Worm (Caenorhabditis elegans) whole organism, early embryonic: ENCODE data around the gene C52G5.2.

Source experiments
- B0310.2 ChIP-seq: sonication (generic microtip); optimal IDR thresholded peaks from 2 replicates; lab custom pipeline; 2016; ENCODE audit warnings: mild to moderate bottlenecking, missing genetic modification characterization, missing compliant biosample characterization
- F13C5.2 ChIP-seq: sonication (generic microtip); optimal IDR thresholded peaks from 2 replicates; lab custom pipeline; 2017; ENCODE audit warnings: mild to moderate bottlenecking, missing genetic modification characterization, inconsistent platforms, missing compliant biosample characterization
- aly-1 ChIP-seq: sonication (generic microtip); optimal IDR thresholded peaks from 2 replicates; lab custom pipeline; 2016; ENCODE audit warnings: missing genetic modification characterization, missing compliant biosample characterization
- ama-1 ChIP-seq: fragments of 150-350 bp; optimal IDR thresholded peaks from 2 replicates; lab custom pipeline; 2014
- flt-1 ChIP-seq: fragments of 200-800 bp; sonication (Bioruptor generic); IDR thresholded peaks from 2 replicates; pipeline ENCODE4 v1.3.6; 2022; ENCODE audit warnings: missing genetic modification characterization, missing compliant biosample characterization
- hmg-4 ChIP-seq: fragments of 200-800 bp; sonication (Bioruptor generic); optimal IDR thresholded peaks from 2 replicates; lab custom pipeline; 2018; ENCODE audit warnings: mild to moderate bottlenecking, missing genetic modification characterization, missing compliant biosample characterization
- hnd-1 ChIP-seq: sonication (generic microtip); optimal IDR thresholded peaks from 2 replicates; lab custom pipeline; 2016; ENCODE audit warnings: missing genetic modification characterization, missing compliant biosample characterization
- tbx-11 ChIP-seq: fragments of 200-800 bp; sonication (Bioruptor generic); IDR thresholded peaks from 2 replicates; pipeline ENCODE4 v1.3.6; 2022; ENCODE audit warnings: missing genetic modification characterization, missing compliant biosample characterization

- no peak for TF ChIP-seq ama-1 (lab: Kevin White, UChicago)
- TF ChIP-seq aly-1: no peak
- TF ChIP-seq B0310.2 (tag; lab: Kevin White, UChicago): no peak
- TF ChIP-seq flt-1: no peak
- no peak for TF ChIP-seq F13C5.2 (tag; lab: Kevin White, UChicago)
- no peak for TF ChIP-seq tbx-11 (GFP tag; lab: Robert Waterston, UW)
- no peak for TF ChIP-seq hnd-1 (tag; lab: Kevin White, UChicago)
- TF ChIP-seq hmg-4 (GFP tag; lab: Kevin White, UChicago): no peak
These were observed 8.3 kb upstream of the C52G5.2 start for ce11 chrX:12834848-12835247.
